Worm (Caenorhabditis elegans) whole organism, L3 larva: Measurements from ENCODE around the gene hum-4.

Source experiments
- elt-3 ChIP-seq, 3 experiments: fragments of 150-350 bp in 1 of 3; sonication (generic microtip) in 2 of 3; optimal IDR thresholded peaks; 2 replicates in 2 of 3; 4 replicates in 1 of 3; lab custom pipeline; 2014 to 2017; ENCODE audit warnings: missing biosample characterization in 3 of 3, missing genetic modification characterization in 3 of 3
- fkh-10 ChIP-seq: sonication (generic microtip); optimal IDR thresholded peaks from 2 replicates; lab custom pipeline; 2017; ENCODE audit warnings: missing biosample characterization, missing genetic modification reagents, missing genetic modification characterization
- lin-39 ChIP-seq: fragments of 150-350 bp; optimal IDR thresholded peaks from 2 replicates; lab custom pipeline; 2018; ENCODE audit warnings: missing biosample characterization, missing genetic modification reagents, missing genetic modification characterization
- nfya-1 ChIP-seq: sonication (generic microtip); optimal IDR thresholded peaks from 2 replicates; lab custom pipeline; 2017; ENCODE audit warnings: missing genetic modification characterization, mild to moderate bottlenecking, missing compliant biosample characterization, antibody characterized with exemption, moderate library complexity; ENCODE audit not compliant: insufficient read depth
- nhr-237 ChIP-seq: fragments of 150-350 bp; optimal IDR thresholded peaks from 2 replicates; lab custom pipeline; 2014; ENCODE audit warnings: missing biosample characterization, missing genetic modification characterization
- nhr-28 ChIP-seq: fragments of 150-350 bp; optimal IDR thresholded peaks from 2 replicates; lab custom pipeline; 2014; ENCODE audit warnings: missing biosample characterization, missing genetic modification characterization
- unc-39 ChIP-seq: sonication (generic microtip); optimal IDR thresholded peaks from 4 replicates; lab custom pipeline; 2017; ENCODE audit warnings: missing biosample characterization, missing genetic modification characterization
- unc-62 ChIP-seq: fragments of 150-350 bp; sonication (generic microtip); optimal IDR thresholded peaks from 4 replicates; lab custom pipeline; 2014; ENCODE audit warnings: missing biosample characterization, missing genetic modification reagents, missing genetic modification characterization

DNA sequence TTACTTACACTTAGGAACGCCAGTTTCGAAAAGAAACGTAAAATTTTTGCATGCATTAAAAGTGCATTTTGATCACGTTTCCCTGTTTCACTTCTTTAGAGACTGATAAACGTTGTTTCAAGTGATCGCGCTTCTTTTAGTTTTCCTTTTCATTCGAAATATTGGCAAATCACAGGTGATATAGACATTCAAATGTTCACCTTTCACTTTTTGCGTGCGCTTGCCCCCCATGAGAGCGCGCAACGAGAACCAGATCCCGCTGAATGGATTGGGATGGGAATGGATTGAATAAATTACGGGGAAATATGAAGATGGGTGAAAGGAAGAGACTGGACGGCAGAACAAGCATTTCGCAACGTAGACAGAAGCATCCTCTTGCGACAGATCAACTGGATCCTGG, 28.2 kb upstream of the hum-4 start:
- TF ChIP-seq lin-39 (tag; lab: Kevin White, UChicago) = no peak
- TF ChIP-seq unc-62 = no peak
- no peak for TF ChIP-seq nhr-237 (tag; lab: Kevin White, UChicago)
- no peak for TF ChIP-seq fkh-10 (GFP tag; lab: Kevin White, UChicago)
- no peak for TF ChIP-seq unc-39
- no peak for TF ChIP-seq nhr-28 (tag; lab: Kevin White, UChicago)
- no peak for TF ChIP-seq elt-3 (tag; optimal IDR thresholded peaks at IDR 0.05; lab: Kevin White, UChicago)
- TF ChIP-seq nfya-1 = no peak
